Worm (Caenorhabditis elegans): ENCODE measurements around the gene ZC204.14.
"Not testable (repeated sequence)": the region's sequence is repeated elsewhere in the genome, so short reads cannot be mapped to it uniquely, and the experiment has no call there.

ce11 chrII:1660888-1661287 lies 1.9 kb downstream of the ZC204.14 start, which contains the start of gene ZC204.13:
- not testable (repeated sequence) for TF ChIP-seq sptf-1 (tag; optimal IDR thresholded peaks at IDR 0.05); lin-39 (tag; optimal IDR thresholded peaks at IDR 0.05); nhr-47 (tag; optimal IDR thresholded peaks at IDR 0.05); aly-2 (tag; optimal IDR thresholded peaks at IDR 0.05); zag-1 (tag; optimal IDR thresholded peaks at IDR 0.05); nhr-77 (tag; optimal IDR thresholded peaks at IDR 0.05); ztf-11 (tag; optimal IDR thresholded peaks at IDR 0.05); irx-1 (tag; optimal IDR thresholded peaks at IDR 0.05); elt-2 (tag; optimal IDR thresholded peaks at IDR 0.05); ama-1 (optimal IDR thresholded peaks at IDR 0.05); rnt-1 (tag; optimal IDR thresholded peaks at IDR 0.05); lin-13 (GFP tag; optimal IDR thresholded peaks at IDR 0.05); ceh-90 (tag; optimal IDR thresholded peaks at IDR 0.05); unc-86 (tag; optimal IDR thresholded peaks at IDR 0.05)

Data from whole organism, L1 larva.